Fruit fly (Drosophila melanogaster) whole organism, wandering third instar larva: ENCODE data around the gene CG11449.

Experiments used
- Abd-B ChIP-seq: fragments of >200 bp; optimal IDR thresholded peaks from 2 replicates; lab custom pipeline; 2017; ENCODE audit warnings: missing biosample characterization, missing genetic modification characterization
- CG32264 ChIP-seq: fragments of 200-800 bp; sonication (Bioruptor generic); optimal IDR thresholded peaks from 2 replicates; lab custom pipeline; 2016; ENCODE audit warnings: missing biosample characterization, missing genetic modification characterization
- CG9705 ChIP-seq: fragments of 200-800 bp; sonication (Bioruptor generic); optimal IDR thresholded peaks from 2 replicates; lab custom pipeline; 2018; ENCODE audit warnings: missing biosample characterization, mild to moderate bottlenecking, missing genetic modification characterization
- CrebA ChIP-seq: fragments of 200-800 bp; sonication (Bioruptor generic); optimal IDR thresholded peaks from 2 replicates; lab custom pipeline; 2016; ENCODE audit warnings: missing biosample characterization, mild to moderate bottlenecking, missing genetic modification characterization, borderline replicate concordance
- Dfd ChIP-seq: fragments of >200 bp; optimal IDR thresholded peaks from 2 replicates; lab custom pipeline; 2017; ENCODE audit warnings: missing biosample characterization, missing genetic modification characterization
- Dif ChIP-seq: fragments of 200-275, 200-300 bp; sonication (Bioruptor generic); optimal IDR thresholded peaks from 2 replicates; lab custom pipeline; 2018; ENCODE audit warnings: missing biosample characterization, missing genetic modification characterization; ENCODE audit not compliant: partially characterized antibody
- GATAd ChIP-seq: sonication (Bioruptor generic); optimal IDR thresholded peaks from 2 replicates; lab custom pipeline; 2016; ENCODE audit warnings: missing biosample characterization, missing genetic modification characterization
- HLH106 ChIP-seq: fragments of 200-800 bp; optimal IDR thresholded peaks from 3 replicates; lab custom pipeline; 2019; ENCODE audit warnings: missing biosample characterization, mild to moderate bottlenecking, missing genetic modification characterization, moderate library complexity
- Hnf4 ChIP-seq: fragments of 200-800 bp; sonication (Bioruptor generic); optimal IDR thresholded peaks from 2 replicates; lab custom pipeline; 2016; ENCODE audit warnings: missing biosample characterization, mild to moderate bottlenecking, missing genetic modification characterization
- Hr83 ChIP-seq: fragments of 200-300 bp; sonication (Bioruptor generic); optimal IDR thresholded peaks from 2 replicates; lab custom pipeline; 2016; ENCODE audit warnings: missing biosample characterization, mild to moderate bottlenecking, missing genetic modification characterization, moderate library complexity; ENCODE audit not compliant: poor library complexity, severe bottlenecking
- Mio ChIP-seq: sonication (Bioruptor generic); optimal IDR thresholded peaks from 2 replicates; lab custom pipeline; 2016; ENCODE audit warnings: missing biosample characterization, missing genetic modification characterization
- Myc ChIP-seq: fragments of >200 bp; optimal IDR thresholded peaks from 2 replicates; lab custom pipeline; 2017
- OdsH ChIP-seq: fragments of 200-800 bp; sonication (Bioruptor generic); optimal IDR thresholded peaks from 2 replicates; lab custom pipeline; 2016; ENCODE audit warnings: missing biosample characterization, mild to moderate bottlenecking, missing genetic modification characterization
- Rel ChIP-seq, 2 experiments: fragments of 200-800 bp; sonication (Bioruptor generic) in 1 of 2; optimal IDR thresholded peaks; 2 replicates in 1 of 2; 3 replicates in 1 of 2; lab custom pipeline; 2016 to 2019; ENCODE audit warnings: mild to moderate bottlenecking in 2 of 2, missing biosample characterization in 2 of 2, missing genetic modification characterization in 2 of 2, moderate library complexity in 1 of 2
- Sp1 ChIP-seq: fragments of 200-800 bp; sonication (Bioruptor generic); optimal IDR thresholded peaks from 3 replicates; lab custom pipeline; 2019; ENCODE audit warnings: missing biosample characterization, mild to moderate bottlenecking, missing genetic modification characterization, moderate library complexity
- Vsx2 ChIP-seq: fragments of 200-300, 225-300 bp; sonication (Bioruptor generic); optimal IDR thresholded peaks from 2 replicates; lab custom pipeline; 2018; ENCODE audit warnings: missing biosample characterization, missing genetic modification characterization; ENCODE audit not compliant: partially characterized antibody
- br ChIP-seq: fragments of 200-800 bp; sonication (Bioruptor generic); optimal IDR thresholded peaks from 2 replicates; lab custom pipeline; 2016; ENCODE audit warnings: missing biosample characterization, missing genetic modification characterization
- brk ChIP-seq: fragments of 200-800 bp; sonication (Bioruptor generic); optimal IDR thresholded peaks from 2 replicates; lab custom pipeline; 2016; ENCODE audit warnings: missing biosample characterization, mild to moderate bottlenecking, missing genetic modification characterization
- dmrt93B ChIP-seq: fragments of 200-800 bp; sonication (Bioruptor generic); optimal IDR thresholded peaks from 2 replicates; lab custom pipeline; 2018; ENCODE audit warnings: missing biosample characterization, mild to moderate bottlenecking, missing genetic modification characterization
- dsf ChIP-seq: sonication (Bioruptor generic); optimal IDR thresholded peaks from 2 replicates; lab custom pipeline; 2016; ENCODE audit warnings: missing biosample characterization, missing genetic modification characterization, borderline replicate concordance
- ey ChIP-seq: fragments of 200-800 bp; sonication (Bioruptor generic); optimal IDR thresholded peaks from 2 replicates; lab custom pipeline; 2016; ENCODE audit warnings: missing biosample characterization, missing genetic modification characterization
- foxo ChIP-seq, 2 experiments: fragments of 200-800 bp; sonication (Bioruptor generic); optimal IDR thresholded peaks; 2 replicates in 1 of 2; 3 replicates in 1 of 2; lab custom pipeline; 2016 to 2017; ENCODE audit warnings: missing biosample characterization in 2 of 2, missing genetic modification characterization in 2 of 2
- fru ChIP-seq: fragments of 200-800 bp; sonication (Bioruptor generic); optimal IDR thresholded peaks from 3 replicates; lab custom pipeline; 2016; ENCODE audit warnings: missing biosample characterization, mild to moderate bottlenecking, missing genetic modification characterization
- h ChIP-seq: fragments of 200-800 bp; sonication (Bioruptor generic); optimal IDR thresholded peaks from 3 replicates; lab custom pipeline; 2016; ENCODE audit warnings: missing biosample characterization, mild to moderate bottlenecking, missing genetic modification characterization
- jim ChIP-seq: fragments of 175-275, 200-325 bp; sonication (Bioruptor generic); optimal IDR thresholded peaks from 2 replicates; lab custom pipeline; 2016; ENCODE audit warnings: missing biosample characterization, mild to moderate bottlenecking, missing genetic modification characterization
- lola ChIP-seq: fragments of >200 bp; optimal IDR thresholded peaks from 2 replicates; lab custom pipeline; 2017; ENCODE audit warnings: missing biosample characterization, missing genetic modification characterization
- pan ChIP-seq: fragments of >200 bp; optimal IDR thresholded peaks from 2 replicates; lab custom pipeline; 2017
- psq ChIP-seq: fragments of 200-800 bp; sonication (Bioruptor generic); optimal IDR thresholded peaks from 3 replicates; lab custom pipeline; 2017; ENCODE audit warnings: missing biosample characterization, mild to moderate bottlenecking, missing genetic modification characterization, moderate library complexity
- rgr ChIP-seq: fragments of 200-800 bp; sonication (Bioruptor generic); optimal IDR thresholded peaks from 3 replicates; lab custom pipeline; 2016; ENCODE audit warnings: missing biosample characterization, mild to moderate bottlenecking, missing genetic modification characterization
- sage ChIP-seq: fragments of 200-800 bp; sonication (Bioruptor generic); optimal IDR thresholded peaks from 2 replicates; lab custom pipeline; 2016; ENCODE audit warnings: missing biosample characterization, mild to moderate bottlenecking, missing genetic modification characterization
- sv ChIP-seq: fragments of 200-800 bp; sonication (Bioruptor generic); optimal IDR thresholded peaks from 3 replicates; lab custom pipeline; 2016; ENCODE audit warnings: missing biosample characterization, missing genetic modification characterization
- usp ChIP-seq: fragments of >200 bp; optimal IDR thresholded peaks from 2 replicates; lab custom pipeline; 2017; ENCODE audit warnings: missing biosample characterization, missing genetic modification characterization
- woc ChIP-seq: sonication (Bioruptor generic); optimal IDR thresholded peaks from 2 replicates; lab custom pipeline; 2016; ENCODE audit warnings: missing biosample characterization, mild to moderate bottlenecking, missing genetic modification characterization

CG11449 gene

DNA sequence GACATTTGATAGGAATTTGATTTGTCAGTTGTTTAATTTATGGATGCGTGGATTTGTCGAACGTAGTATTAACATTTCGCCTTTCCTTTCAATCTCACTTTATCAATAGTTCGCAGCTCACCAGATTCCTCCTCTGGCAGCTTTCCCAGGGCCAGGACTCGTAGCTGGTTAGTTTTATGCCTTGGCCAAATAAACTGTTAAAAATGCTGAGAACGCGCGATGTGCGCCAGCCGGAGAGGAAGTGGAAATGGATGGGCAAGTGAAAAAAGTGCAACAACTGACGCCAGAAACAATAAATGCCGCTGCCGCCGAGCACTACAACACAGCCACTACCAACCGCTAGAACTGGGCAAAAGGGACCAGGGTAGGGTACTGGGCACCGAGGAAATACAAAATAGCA, 29.3 kb downstream of the CG11449 start:
- no peak for TF ChIP-seq Myc
- TF ChIP-seq OdsH (GFP tag; lab: Kevin White, UChicago): no peak
- TF ChIP-seq ey (GFP tag; lab: Kevin White, UChicago): no peak
- no peak for TF ChIP-seq psq (GFP tag; lab: Kevin White, UChicago)
- no peak for TF ChIP-seq Sp1 (GFP tag; lab: Kevin White, UChicago)
- no peak for TF ChIP-seq dsf
- no peak for TF ChIP-seq woc (GFP tag; lab: Kevin White, UChicago)
- no peak for TF ChIP-seq fru
- no peak for TF ChIP-seq CrebA (GFP tag; lab: Kevin White, UChicago)
- no peak for TF ChIP-seq Vsx2 (GFP tag; lab: Kevin White, UChicago)
- no peak for TF ChIP-seq pan
- TF ChIP-seq, all 38 proteins: peak for 0

DNA sequence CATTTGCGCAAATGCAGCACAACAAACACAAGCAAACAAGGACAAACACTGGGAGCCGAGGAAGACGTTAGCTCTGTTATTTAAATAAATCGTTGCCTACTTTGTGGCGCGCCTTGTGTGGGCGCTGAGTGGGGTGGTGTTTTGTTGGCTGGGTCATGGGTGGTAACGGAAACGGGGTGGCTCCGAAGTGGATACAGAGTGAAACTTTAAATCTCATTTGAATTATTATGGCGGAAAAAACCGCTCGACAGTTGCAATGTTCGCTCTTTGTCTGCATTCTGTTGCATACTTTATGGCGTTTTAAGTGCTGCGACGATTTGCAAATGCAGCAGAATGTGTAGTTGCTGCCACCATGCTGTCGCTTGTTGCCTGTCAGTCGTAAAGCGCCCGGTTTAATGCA, 43.4 kb downstream of the CG11449 start:
- TF ChIP-seq OdsH (GFP tag; lab: Kevin White, UChicago) (no peak), Myc (no peak), foxo (GFP tag; optimal IDR thresholded peaks at IDR 0.05; lab: Kevin White, UChicago) (no peak), Hnf4 (GFP tag; lab: Kevin White, UChicago) (no peak), pan (no peak), usp (no peak), Vsx2 (GFP tag; lab: Kevin White, UChicago) (no peak), br (no peak), Dfd (GFP tag; lab: Kevin White, UChicago) (no peak), CG9705 (GFP tag; lab: Kevin White, UChicago) (no peak), lola (GFP tag; lab: Kevin White, UChicago) (no peak), fru (no peak), h (GFP tag; lab: Kevin White, UChicago) (no peak), HLH106 (tag; lab: Kevin White, UChicago) (no peak), CrebA (GFP tag; lab: Kevin White, UChicago) (no peak)

dm6 chr3L:22501300-22501699, 47.1 kb downstream of the CG11449 start, which contains the start of gene CG43312:
Gene CG43312, plus strand, starts transcription at chr3L:22501600.
- no peak for TF ChIP-seq sv (GFP tag; lab: Kevin White, UChicago)
- TF ChIP-seq usp: no peak
- no peak for TF ChIP-seq jim
- no peak for TF ChIP-seq Sp1 (GFP tag; lab: Kevin White, UChicago)
- TF ChIP-seq GATAd (GFP tag; lab: Kevin White, UChicago): no peak

DNA sequence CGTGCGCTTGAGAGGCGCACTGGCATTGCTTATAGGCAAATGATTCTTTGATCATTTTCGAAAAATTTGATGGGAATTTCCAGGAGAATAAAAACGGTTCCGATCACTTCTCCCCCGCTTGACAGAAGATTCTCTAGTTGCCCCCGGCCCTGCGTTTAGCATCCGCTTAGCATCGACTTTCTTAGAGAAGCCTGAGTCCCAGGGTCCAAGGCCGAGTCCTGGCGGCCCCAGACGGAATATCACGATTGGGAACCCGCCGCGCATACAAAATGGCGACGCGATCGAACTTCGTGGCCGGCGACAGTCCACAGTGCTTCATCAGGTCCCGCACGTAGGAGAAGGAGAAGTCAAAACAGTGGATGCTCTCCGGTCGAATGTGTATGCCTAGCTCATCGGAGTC, 49.6 kb downstream of the CG11449 start, which contains the start of gene CG43331:
CG43331 (minus strand) TSS at position 101 of the 400 bp plus-strand sequence.
- TF ChIP-seq CG9705 (GFP tag; lab: Kevin White, UChicago) (no peak), rgr (no peak), sage (GFP tag; lab: Kevin White, UChicago) (no peak), lola (GFP tag; lab: Kevin White, UChicago) (no peak), Mio (GFP tag; lab: Kevin White, UChicago) (no peak), pan (no peak), psq (GFP tag; lab: Kevin White, UChicago) (no peak)

dm6 chr3L:22504323-22504722, 50.1 kb downstream of the CG11449 start, which contains the start of gene CG43330:
Gene CG43330, minus strand, starts transcription at chr3L:22504423.
- no peak for TF ChIP-seq Abd-B (GFP tag; lab: Kevin White, UChicago)
- TF ChIP-seq psq (GFP tag; lab: Kevin White, UChicago): no peak
- TF ChIP-seq usp: no peak
- no peak for TF ChIP-seq woc (GFP tag; lab: Kevin White, UChicago)
- no peak for TF ChIP-seq Hr83 (GFP tag; lab: Kevin White, UChicago)
- TF ChIP-seq sage (GFP tag; lab: Kevin White, UChicago): no peak
- no peak for TF ChIP-seq brk (GFP tag; lab: Kevin White, UChicago)
- TF ChIP-seq CG32264 (GFP tag; lab: Kevin White, UChicago): no peak
- no peak for TF ChIP-seq Rel (GFP tag; optimal IDR thresholded peaks at IDR 0.05; lab: Kevin White, UChicago)
- no peak for TF ChIP-seq Rel (tag; optimal IDR thresholded peaks at IDR 0.05; lab: Kevin White, UChicago)
- no peak for TF ChIP-seq CrebA (GFP tag; lab: Kevin White, UChicago)
- TF ChIP-seq Dfd (GFP tag; lab: Kevin White, UChicago): no peak
- no peak for TF ChIP-seq fru
- TF ChIP-seq jim: no peak
- no peak for TF ChIP-seq dmrt93B (GFP tag; lab: Kevin White, UChicago)
- TF ChIP-seq Dif: no peak
- no peak for TF ChIP-seq lola (GFP tag; lab: Kevin White, UChicago)
- no peak for TF ChIP-seq OdsH (GFP tag; lab: Kevin White, UChicago)
